Worm (Caenorhabditis elegans) whole organism, L1 larva: Measurements from ENCODE around the gene gck-4.

Experiments
- C34B4.2 ChIP-seq: sonication (generic microtip); optimal IDR thresholded peaks from 2 replicates; lab custom pipeline; 2017; ENCODE audit warnings: mild to moderate bottlenecking, missing genetic modification characterization, missing compliant biosample characterization
- F16B12.6 ChIP-seq: fragments of 150-350 bp; optimal IDR thresholded peaks from 2 replicates; lab custom pipeline; 2014; ENCODE audit warnings: missing biosample characterization, missing genetic modification characterization
- Y116A8C.19 ChIP-seq: sonication (generic microtip); optimal IDR thresholded peaks from 2 replicates; lab custom pipeline; 2016; ENCODE audit warnings: missing compliant biosample characterization, missing genetic modification characterization, borderline replicate concordance
- aha-1 ChIP-seq: fragments of 150-350 bp; optimal IDR thresholded peaks from 2 replicates; lab custom pipeline; 2014; ENCODE audit warnings: missing biosample characterization, missing genetic modification characterization
- aly-2 ChIP-seq: fragments of 150-350 bp; optimal IDR thresholded peaks from 2 replicates; lab custom pipeline; 2014; ENCODE audit warnings: missing biosample characterization, missing genetic modification characterization
- ama-1 ChIP-seq: fragments of 150-350 bp; optimal IDR thresholded peaks from 2 replicates; lab custom pipeline; 2014
- ceh-63 ChIP-seq: fragments of 200-800 bp; sonication (Bioruptor generic); optimal IDR thresholded peaks from 2 replicates; lab custom pipeline; 2018; ENCODE audit warnings: mild to moderate bottlenecking, missing genetic modification characterization, missing compliant biosample characterization
- ceh-8 ChIP-seq: fragments of 200-800 bp; sonication (Bioruptor generic); optimal IDR thresholded peaks from 2 replicates; lab custom pipeline; 2018; ENCODE audit warnings: mild to moderate bottlenecking, missing genetic modification characterization, moderate library complexity, missing compliant biosample characterization
- ceh-88 ChIP-seq: fragments of 200-800 bp; sonication (Bioruptor generic); IDR thresholded peaks from 2 replicates; pipeline ENCODE4 v1.3.6; 2022; ENCODE audit warnings: missing genetic modification characterization, missing compliant biosample characterization
- ceh-90 ChIP-seq: sonication (generic microtip); optimal IDR thresholded peaks from 2 replicates; lab custom pipeline; 2016; ENCODE audit warnings: missing genetic modification characterization, missing compliant biosample characterization
- ces-1 ChIP-seq: fragments of 150-350 bp; optimal IDR thresholded peaks from 2 replicates; lab custom pipeline; 2014; ENCODE audit warnings: missing biosample characterization, missing genetic modification reagents, missing genetic modification characterization
- dpl-1 ChIP-seq, 3 experiments: fragments of 150-350 bp in 2 of 3; sonication (generic microtip) in 1 of 3; optimal IDR thresholded peaks; 2 replicates each; lab custom pipeline; 2014 to 2017; ENCODE audit warnings: missing biosample characterization in 3 of 3, missing genetic modification characterization in 3 of 3, missing genetic modification reagents in 3 of 3
- dsc-1 ChIP-seq: sonication (generic microtip); optimal IDR thresholded peaks from 2 replicates; lab custom pipeline; 2016; ENCODE audit warnings: mild to moderate bottlenecking, missing genetic modification characterization, missing compliant biosample characterization
- egl-13 ChIP-seq: sonication (generic microtip); optimal IDR thresholded peaks from 2 replicates; lab custom pipeline; 2016; ENCODE audit warnings: missing genotype, missing genetic modification reagents, missing genetic modification characterization, missing compliant biosample characterization
- elt-2 ChIP-seq: sonication (generic microtip); optimal IDR thresholded peaks from 2 replicates; lab custom pipeline; 2016; ENCODE audit warnings: missing genetic modification characterization, mild to moderate bottlenecking, inconsistent platforms, missing compliant biosample characterization, missing genetic modification reagents
- fos-1 ChIP-seq: fragments of 150-350 bp; optimal IDR thresholded peaks from 2 replicates; lab custom pipeline; 2014; ENCODE audit warnings: missing biosample characterization, missing genetic modification characterization
- grh-1 ChIP-seq: fragments of 200-800 bp; sonication (Bioruptor generic); IDR thresholded peaks from 2 replicates; pipeline ENCODE4 v1.3.6; 2022; ENCODE audit warnings: missing genetic modification reagents, missing genetic modification characterization, missing compliant biosample characterization
- hlh-17 ChIP-seq: fragments of 200-800 bp; sonication (Bioruptor generic); optimal IDR thresholded peaks from 2 replicates; lab custom pipeline; 2018; ENCODE audit warnings: missing genetic modification characterization, mild to moderate bottlenecking, missing compliant biosample characterization, moderate library complexity, borderline replicate concordance
- irx-1 ChIP-seq: sonication (generic microtip); optimal IDR thresholded peaks from 2 replicates; lab custom pipeline; 2016; ENCODE audit warnings: missing genetic modification characterization, missing compliant biosample characterization
- isw-1 ChIP-seq: fragments of 200-800 bp; sonication (Bioruptor generic); IDR thresholded peaks from 2 replicates; pipeline ENCODE4 v1.3.6; 2022; ENCODE audit warnings: missing genetic modification characterization, missing compliant biosample characterization
- jun-1 ChIP-seq: fragments of 150-350 bp; optimal IDR thresholded peaks from 2 replicates; lab custom pipeline; 2014; ENCODE audit warnings: missing biosample characterization, missing genetic modification reagents, missing genetic modification characterization
- lin-13 ChIP-seq: fragments of 150-350 bp; optimal IDR thresholded peaks from 2 replicates; lab custom pipeline; 2014; ENCODE audit warnings: missing biosample characterization, missing genetic modification reagents, missing genetic modification characterization
- lin-15B ChIP-seq: fragments of 150-350 bp; sonication (generic microtip); optimal IDR thresholded peaks from 3 replicates; lab custom pipeline; 2014; ENCODE audit warnings: missing biosample characterization, missing genetic modification characterization
- lin-35 ChIP-seq, 2 experiments: fragments of 150-350 bp; optimal IDR thresholded peaks; 2 replicates each; lab custom pipeline; 2014; ENCODE audit warnings: missing biosample characterization in 2 of 2, missing genetic modification characterization in 2 of 2, missing genetic modification reagents in 2 of 2
- lsy-2 ChIP-seq, 2 experiments: fragments of 150-350 bp; optimal IDR thresholded peaks; 2 replicates each; lab custom pipeline; 2014; ENCODE audit warnings: missing biosample characterization in 2 of 2, missing genetic modification characterization in 2 of 2
- mef-2 ChIP-seq: fragments of 150-350 bp; optimal IDR thresholded peaks from 2 replicates; lab custom pipeline; 2014; ENCODE audit warnings: missing biosample characterization, missing genetic modification characterization
- nhr-11 ChIP-seq: fragments of 150-350 bp; optimal IDR thresholded peaks from 2 replicates; lab custom pipeline; 2014; ENCODE audit warnings: missing biosample characterization, missing genetic modification characterization
- nhr-12 ChIP-seq: sonication (generic microtip); optimal IDR thresholded peaks from 2 replicates; lab custom pipeline; 2017; ENCODE audit warnings: missing biosample characterization, missing genetic modification characterization
- nhr-19 ChIP-seq: fragments of 200-800 bp; sonication (Bioruptor generic); conservative IDR thresholded peaks from 2 replicates; pipeline ENCODE4 v1.3.6; 2022; ENCODE audit warnings: missing genetic modification characterization, missing compliant biosample characterization
- nhr-20 ChIP-seq: sonication (generic microtip); optimal IDR thresholded peaks from 2 replicates; lab custom pipeline; 2016; ENCODE audit warnings: mild to moderate bottlenecking, missing genetic modification characterization, missing compliant biosample characterization
- nhr-237 ChIP-seq: fragments of 150-350 bp; optimal IDR thresholded peaks from 2 replicates; lab custom pipeline; 2014; ENCODE audit warnings: missing biosample characterization, missing genetic modification characterization
- nhr-28 ChIP-seq: fragments of 150-350 bp; optimal IDR thresholded peaks from 2 replicates; lab custom pipeline; 2014; ENCODE audit warnings: missing biosample characterization, missing genetic modification characterization
- nhr-47 ChIP-seq: sonication (generic microtip); optimal IDR thresholded peaks from 2 replicates; lab custom pipeline; 2016; ENCODE audit warnings: mild to moderate bottlenecking, missing genetic modification characterization, moderate library complexity, missing compliant biosample characterization
- nhr-85 ChIP-seq: sonication (generic microtip); peaks from one replicate; lab custom pipeline; 2016; ENCODE audit warnings: missing genetic modification characterization, inconsistent platforms, missing compliant biosample characterization
- nhr-90 ChIP-seq: sonication (generic microtip); optimal IDR thresholded peaks from 2 replicates; lab custom pipeline; 2016; ENCODE audit warnings: mild to moderate bottlenecking, missing genetic modification characterization, missing compliant biosample characterization; ENCODE audit not compliant: poor library complexity
- pag-3 ChIP-seq: sonication (generic microtip); optimal IDR thresholded peaks from 2 replicates; lab custom pipeline; 2017; ENCODE audit warnings: missing genetic modification characterization, mild to moderate bottlenecking, missing compliant biosample characterization, antibody characterized with exemption, borderline replicate concordance; ENCODE audit not compliant: insufficient read depth
- pax-3 ChIP-seq: fragments of 200-800 bp; sonication (Bioruptor generic); optimal IDR thresholded peaks from 2 replicates; lab custom pipeline; 2018; ENCODE audit warnings: mild to moderate bottlenecking, missing genetic modification characterization, moderate library complexity, missing compliant biosample characterization
- pqm-1 ChIP-seq: sonication (generic microtip); optimal IDR thresholded peaks from 3 replicates; lab custom pipeline; 2017; ENCODE audit warnings: missing biosample characterization, missing genetic modification characterization
- rnt-1 ChIP-seq: sonication (generic microtip); optimal IDR thresholded peaks from 2 replicates; lab custom pipeline; 2016; ENCODE audit warnings: mild to moderate bottlenecking, missing genetic modification characterization, moderate library complexity, missing compliant biosample characterization
- skn-1 ChIP-seq: fragments of 150-350 bp; optimal IDR thresholded peaks from 2 replicates; lab custom pipeline; 2014; ENCODE audit warnings: missing biosample characterization, missing genetic modification characterization
- snu-23 ChIP-seq: sonication (generic microtip); optimal IDR thresholded peaks from 2 replicates; lab custom pipeline; 2016; ENCODE audit warnings: missing genetic modification characterization, missing compliant biosample characterization
- swsn-7 ChIP-seq: sonication (generic microtip); optimal IDR thresholded peaks from 2 replicates; lab custom pipeline; 2016; ENCODE audit warnings: missing genetic modification characterization, missing compliant biosample characterization
- tbx-2 ChIP-seq: sonication (generic microtip); optimal IDR thresholded peaks from 2 replicates; lab custom pipeline; 2016; ENCODE audit warnings: missing genetic modification characterization, missing compliant biosample characterization
- tlp-1 ChIP-seq: fragments of 150-350 bp; optimal IDR thresholded peaks from 2 replicates; lab custom pipeline; 2014; ENCODE audit warnings: missing biosample characterization, missing genetic modification characterization
- unc-130 ChIP-seq: fragments of 150-350 bp; optimal IDR thresholded peaks from 2 replicates; lab custom pipeline; 2017; ENCODE audit warnings: missing biosample characterization, missing genetic modification characterization, inconsistent platforms
- vab-15 ChIP-seq: sonication (generic microtip); optimal IDR thresholded peaks from 2 replicates; lab custom pipeline; 2017; ENCODE audit warnings: missing genotype, mild to moderate bottlenecking, missing genetic modification characterization, missing compliant biosample characterization
- xbp-1 ChIP-seq: sonication (generic microtip); optimal IDR thresholded peaks from 2 replicates; lab custom pipeline; 2016; ENCODE audit warnings: missing genetic modification characterization, missing compliant biosample characterization
- zag-1 ChIP-seq: fragments of 150-350 bp; optimal IDR thresholded peaks from 2 replicates; lab custom pipeline; 2014; ENCODE audit warnings: missing biosample characterization, missing genetic modification characterization
- zip-4 ChIP-seq: fragments of 200-800 bp; sonication (Bioruptor generic); optimal IDR thresholded peaks from 2 replicates; lab custom pipeline; 2018; ENCODE audit warnings: mild to moderate bottlenecking, missing genetic modification characterization, moderate library complexity, missing compliant biosample characterization
- ztf-4 ChIP-seq: fragments of 150-350 bp; optimal IDR thresholded peaks from 2 replicates; lab custom pipeline; 2014; ENCODE audit warnings: missing biosample characterization, missing genetic modification characterization

gck-4 gene

DNA sequence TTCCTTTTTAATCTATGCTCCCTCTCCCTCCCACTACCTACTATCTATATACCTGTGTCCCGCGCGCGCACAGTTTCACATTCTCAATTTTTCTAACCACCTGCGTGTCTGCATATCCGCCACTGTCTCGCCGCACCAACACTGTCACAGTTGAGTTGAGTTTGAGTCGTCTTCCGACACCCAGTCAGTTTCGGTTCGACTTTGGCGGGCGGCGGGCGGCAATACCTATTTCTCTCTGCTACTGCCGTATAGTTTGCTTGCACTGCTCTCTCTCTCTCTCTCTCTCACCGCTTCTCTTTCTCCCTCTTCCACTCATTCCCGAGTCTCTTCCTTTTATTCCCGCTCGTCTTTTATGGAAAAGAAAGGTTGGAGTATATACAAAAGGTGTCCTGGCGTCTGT is 1.5 kb upstream of the gck-4 start (continued):
- TF ChIP-seq rnt-1 (tag; lab: Kevin White, UChicago): no peak
- TF ChIP-seq F16B12.6 (tag; lab: Kevin White, UChicago): no peak
- peak; percentile 28 for TF ChIP-seq swsn-7
- no peak for TF ChIP-seq unc-130

DNA sequence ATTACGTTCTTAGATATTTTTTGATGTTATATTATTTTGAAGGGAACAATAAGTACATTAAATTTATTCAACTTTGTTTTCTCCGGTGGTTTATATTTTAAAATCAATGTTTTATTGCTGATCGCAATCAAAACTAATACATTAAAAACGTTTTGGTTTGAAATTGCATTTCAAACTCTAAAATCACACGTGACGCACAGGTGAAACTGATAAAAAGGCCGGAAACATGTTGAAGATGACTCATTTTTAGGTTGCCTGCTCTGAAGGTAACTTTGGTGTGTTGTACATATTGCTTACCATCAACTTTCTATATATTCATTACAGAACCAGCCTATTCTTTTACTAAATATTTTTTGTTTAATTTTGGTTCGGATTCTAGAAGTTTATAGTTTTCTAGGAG is 8.7 kb downstream of the gck-4 start:
- no peak for TF ChIP-seq ceh-88 (GFP tag; lab: Robert Waterston, UW)
- TF ChIP-seq elt-2 (tag; lab: Kevin White, UChicago): peak; percentile 50
- TF ChIP-seq lin-35 (GFP tag; optimal IDR thresholded peaks at IDR 0.05; lab: Kevin White, UChicago): peak in 1 of 2 experiments; percentile 15

DNA sequence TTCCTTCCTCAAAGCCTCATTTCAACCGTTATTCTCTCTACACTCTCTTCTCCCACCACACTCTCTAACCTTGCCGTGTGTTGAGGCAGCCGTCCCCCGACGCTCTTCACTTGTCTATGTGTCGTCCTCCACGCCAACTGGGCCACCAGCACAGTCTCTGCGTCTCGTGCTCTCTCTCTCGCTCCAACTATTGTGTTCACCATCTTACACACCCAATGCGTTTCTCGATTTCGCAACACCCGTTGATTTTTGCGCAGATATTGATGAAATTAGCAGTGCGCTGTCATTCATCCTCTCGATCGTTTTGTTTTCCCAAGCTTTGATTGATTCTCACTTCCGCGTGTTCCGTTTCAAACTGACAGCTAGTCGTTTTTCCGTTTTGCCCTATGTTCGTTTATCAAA is 10.1 kb downstream of the gck-4 start:
- no peak for TF ChIP-seq nhr-11 (tag; lab: Kevin White, UChicago)
- no peak for TF ChIP-seq ceh-88 (GFP tag; lab: Robert Waterston, UW)
- TF ChIP-seq snu-23 (GFP tag; lab: Kevin White, UChicago): peak; percentile 65
- no peak for TF ChIP-seq hlh-17 (GFP tag; lab: Kevin White, UChicago)
- no peak for TF ChIP-seq lin-15B (tag; lab: Kevin White, UChicago)
- TF ChIP-seq ztf-4 (tag; lab: Kevin White, UChicago): peak; percentile 52
- peak; percentile 8 for TF ChIP-seq xbp-1 (tag; lab: Kevin White, UChicago)
- no peak for TF ChIP-seq unc-130
- no peak for TF ChIP-seq lin-35 (GFP tag; optimal IDR thresholded peaks at IDR 0.05; lab: Kevin White, UChicago)
- no peak for TF ChIP-seq tlp-1 (tag; lab: Kevin White, UChicago)
- no peak; the same call in 1 of the 2 replicates for TF ChIP-seq nhr-19
- peak; percentile 29 for TF ChIP-seq isw-1 (GFP tag; lab: Robert Waterston, UW)
- no peak for TF ChIP-seq nhr-237 (tag; lab: Kevin White, UChicago)
- TF ChIP-seq ceh-8 (GFP tag; lab: Kevin White, UChicago): no peak
- peak; percentile 57 for TF ChIP-seq tbx-2
- peak in 1 of 2 experiments; percentile 33 for TF ChIP-seq lsy-2 (tag; optimal IDR thresholded peaks at IDR 0.05; lab: Kevin White, UChicago)
- no peak for TF ChIP-seq zag-1 (tag; lab: Kevin White, UChicago)
- TF ChIP-seq dpl-1 (GFP tag; optimal IDR thresholded peaks at IDR 0.05; lab: Kevin White, UChicago): no peak
- no peak for TF ChIP-seq ces-1 (GFP tag; lab: Kevin White, UChicago)
- peak; percentile 68 for TF ChIP-seq rnt-1 (tag; lab: Kevin White, UChicago)
- peak; percentile 5 for TF ChIP-seq jun-1 (tag; lab: Kevin White, UChicago)
- TF ChIP-seq lin-13: no peak
- TF ChIP-seq vab-15 (tag; lab: Kevin White, UChicago): no peak
- TF ChIP-seq ceh-90 (tag; lab: Kevin White, UChicago): no peak
- TF ChIP-seq C34B4.2 (tag; lab: Kevin White, UChicago): no peak
- TF ChIP-seq nhr-47 (tag; lab: Kevin White, UChicago): peak; percentile 60
- no peak for TF ChIP-seq pqm-1 (tag; lab: Kevin White, UChicago)
- no peak for TF ChIP-seq aha-1 (tag; lab: Kevin White, UChicago)
- no peak for TF ChIP-seq fos-1 (tag; lab: Kevin White, UChicago)
- peak; percentile 64 for TF ChIP-seq nhr-20 (tag; lab: Kevin White, UChicago)
- peak; percentile 50 for TF ChIP-seq nhr-85
- no peak for TF ChIP-seq aly-2 (tag; lab: Kevin White, UChicago)
- TF ChIP-seq ceh-63 (GFP tag; lab: Kevin White, UChicago): no peak
- no peak for TF ChIP-seq nhr-28
- no peak for TF ChIP-seq pag-3 (tag; lab: Kevin White, UChicago)
- TF ChIP-seq irx-1 (tag; lab: Kevin White, UChicago): no peak
- TF ChIP-seq mef-2 (tag; lab: Kevin White, UChicago): no peak
- peak; percentile 82 for TF ChIP-seq zip-4 (GFP tag; lab: Kevin White, UChicago)
- TF ChIP-seq dsc-1: peak; percentile 53
- no peak for TF ChIP-seq pax-3
- TF ChIP-seq ama-1 (lab: Kevin White, UChicago): no peak
- no peak for TF ChIP-seq egl-13
- no peak for TF ChIP-seq nhr-12 (tag; lab: Kevin White, UChicago)
- no peak for TF ChIP-seq Y116A8C.19 (tag; lab: Kevin White, UChicago)
- no peak for TF ChIP-seq nhr-90
- TF ChIP-seq grh-1: no peak
- peak; percentile 59 for TF ChIP-seq skn-1
